Worm (Caenorhabditis elegans) whole organism, mixed stage, embryonic: ENCODE results near the gene cest-31.

Experiments
- M03D4.4 ChIP-seq: sonication (generic microtip); optimal IDR thresholded peaks from 2 replicates; lab custom pipeline; 2017; ENCODE audit warnings: mild to moderate bottlenecking, missing genetic modification characterization, missing compliant biosample characterization
- blmp-1 ChIP-seq: fragments of 150-350 bp; optimal IDR thresholded peaks from 2 replicates; lab custom pipeline; 2014; ENCODE audit warnings: missing biosample characterization, missing genetic modification characterization
- ceh-39 ChIP-seq: fragments of 150-350 bp; optimal IDR thresholded peaks from 2 replicates; lab custom pipeline; 2014; ENCODE audit warnings: missing biosample characterization, missing genetic modification characterization
- ceh-43 ChIP-seq: fragments of 200-800 bp; sonication (Bioruptor generic); optimal IDR thresholded peaks from 2 replicates; lab custom pipeline; 2018; ENCODE audit warnings: mild to moderate bottlenecking, missing genetic modification characterization, moderate library complexity, missing compliant biosample characterization
- ceh-83 ChIP-seq: fragments of 200-800 bp; sonication (Bioruptor generic); optimal IDR thresholded peaks from 2 replicates; lab custom pipeline; 2018; ENCODE audit warnings: mild to moderate bottlenecking, missing genetic modification characterization, missing compliant biosample characterization
- drap-1 ChIP-seq: fragments of 200-800 bp; sonication (Bioruptor generic); optimal IDR thresholded peaks from 3 replicates; lab custom pipeline; 2018; ENCODE audit warnings: mild to moderate bottlenecking, missing genetic modification characterization, missing compliant biosample characterization
- elt-1 ChIP-seq: sonication (generic microtip); optimal IDR thresholded peaks from 2 replicates; lab custom pipeline; 2017; ENCODE audit warnings: missing genetic modification characterization, mild to moderate bottlenecking, missing compliant biosample characterization, antibody characterized with exemption, moderate library complexity, borderline replicate concordance; ENCODE audit not compliant: insufficient read depth
- elt-3 ChIP-seq: fragments of 150-350 bp; optimal IDR thresholded peaks from 2 replicates; lab custom pipeline; 2014; ENCODE audit warnings: missing biosample characterization, missing genetic modification characterization
- flh-1 ChIP-seq: fragments of 200-800 bp; sonication (Bioruptor generic); optimal IDR thresholded peaks from 2 replicates; lab custom pipeline; 2018; ENCODE audit warnings: mild to moderate bottlenecking, missing genetic modification characterization, moderate library complexity, missing compliant biosample characterization
- ham-2 ChIP-seq: fragments of 200-800 bp; sonication (Bioruptor generic); optimal IDR thresholded peaks from 2 replicates; lab custom pipeline; 2018; ENCODE audit warnings: mild to moderate bottlenecking, missing genetic modification characterization, missing compliant biosample characterization
- hlh-1 ChIP-seq: fragments of 150-350 bp; optimal IDR thresholded peaks from 2 replicates; lab custom pipeline; 2014; ENCODE audit warnings: missing biosample characterization, missing genetic modification reagents, missing genetic modification characterization
- lin-13 ChIP-seq: fragments of 150-350 bp; optimal IDR thresholded peaks from 2 replicates; lab custom pipeline; 2014; ENCODE audit warnings: missing biosample characterization, missing genetic modification characterization
- lsy-2 ChIP-seq: fragments of 150-350 bp; optimal IDR thresholded peaks from 2 replicates; lab custom pipeline; 2014; ENCODE audit warnings: missing biosample characterization, missing genetic modification characterization
- mab-5 ChIP-seq: fragments of 150-350 bp; optimal IDR thresholded peaks from 2 replicates; lab custom pipeline; 2014; ENCODE audit warnings: missing biosample characterization, missing genetic modification characterization
- mep-1 ChIP-seq: fragments of 150-350 bp; optimal IDR thresholded peaks from 2 replicates; lab custom pipeline; 2017; ENCODE audit warnings: missing biosample characterization, missing genetic modification reagents, missing genetic modification characterization, inconsistent platforms
- mls-2 ChIP-seq: sonication (generic microtip); optimal IDR thresholded peaks from 2 replicates; lab custom pipeline; 2016; ENCODE audit warnings: mild to moderate bottlenecking, missing genetic modification characterization, moderate library complexity, missing compliant biosample characterization
- nhr-12 ChIP-seq: fragments of 150-350 bp; optimal IDR thresholded peaks from 2 replicates; lab custom pipeline; 2014; ENCODE audit warnings: missing biosample characterization, missing genetic modification characterization
- nhr-2 ChIP-seq: fragments of 150-350 bp; optimal IDR thresholded peaks from 2 replicates; lab custom pipeline; 2014; ENCODE audit warnings: missing biosample characterization, missing genetic modification characterization
- nhr-28 ChIP-seq: fragments of 150-350 bp; optimal IDR thresholded peaks from 2 replicates; lab custom pipeline; 2014; ENCODE audit warnings: missing biosample characterization, missing genetic modification characterization
- nhr-76 ChIP-seq: sonication (generic microtip); optimal IDR thresholded peaks from 2 replicates; lab custom pipeline; 2017; ENCODE audit warnings: missing biosample characterization, missing genetic modification characterization
- pha-4 ChIP-seq: fragments of 150-350 bp; optimal IDR thresholded peaks from 2 replicates; lab custom pipeline; 2018; ENCODE audit warnings: missing biosample characterization, missing genetic modification reagents, missing genetic modification characterization
- sem-2 ChIP-seq: fragments of 200-800 bp; sonication (Bioruptor generic); optimal IDR thresholded peaks from 2 replicates; lab custom pipeline; 2018; ENCODE audit warnings: mild to moderate bottlenecking, missing genetic modification characterization, missing compliant biosample characterization
- snpc-4 ChIP-seq: fragments of 150-350 bp; optimal IDR thresholded peaks from 2 replicates; lab custom pipeline; 2014; ENCODE audit warnings: missing biosample characterization, missing genetic modification characterization
- sptf-1 ChIP-seq: sonication (generic microtip); optimal IDR thresholded peaks from 2 replicates; lab custom pipeline; 2017; ENCODE audit warnings: mild to moderate bottlenecking, missing genetic modification characterization, moderate library complexity, missing compliant biosample characterization
- tbx-8 ChIP-seq: fragments of 200-800 bp; sonication (Bioruptor generic); optimal IDR thresholded peaks from 2 replicates; lab custom pipeline; 2018; ENCODE audit warnings: mild to moderate bottlenecking, missing genetic modification characterization, moderate library complexity, missing compliant biosample characterization
- unc-120 ChIP-seq: sonication (generic microtip); optimal IDR thresholded peaks from 2 replicates; lab custom pipeline; 2017; ENCODE audit warnings: missing genetic modification characterization, missing compliant biosample characterization; ENCODE audit not compliant: poor library complexity, severe bottlenecking
- unc-39 ChIP-seq: fragments of 150-350 bp; optimal IDR thresholded peaks from 2 replicates; lab custom pipeline; 2014; ENCODE audit warnings: missing biosample characterization, missing genetic modification characterization
- zip-8 ChIP-seq: fragments of 150-350 bp; optimal IDR thresholded peaks from 2 replicates; lab custom pipeline; 2014; ENCODE audit warnings: missing biosample characterization, missing genetic modification characterization
- ztf-11 ChIP-seq: fragments of 150-350 bp; optimal IDR thresholded peaks from 2 replicates; lab custom pipeline; 2014; ENCODE audit warnings: missing biosample characterization, missing genetic modification characterization

Gene cest-31

DNA sequence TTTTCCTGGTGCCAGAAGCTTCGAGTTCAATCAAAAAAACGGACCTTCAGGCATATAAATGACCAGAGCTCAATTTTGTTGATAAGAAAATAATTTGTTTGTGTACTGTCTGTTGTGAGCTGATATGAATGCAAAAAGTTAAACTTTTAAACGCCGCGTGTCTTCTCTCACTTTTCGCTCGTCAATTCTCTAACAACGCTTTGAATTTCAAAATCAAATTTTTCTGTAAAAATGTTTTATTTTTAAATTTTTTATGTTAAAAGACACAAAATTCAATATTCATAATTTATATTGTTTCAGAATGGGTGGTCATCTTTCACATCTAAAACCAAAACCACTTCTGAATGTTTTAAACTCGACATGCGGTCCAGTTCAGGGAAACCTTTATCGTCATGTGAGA, at the start of gene cest-31:
Gene cest-31, plus strand, starts transcription at position 301 of the 400 bp plus-strand sequence.
- TF ChIP-seq nhr-12 (tag; lab: Kevin White, UChicago) (no peak), elt-1 (tag; lab: Kevin White, UChicago) (no peak), mab-5 (no peak)

DNA sequence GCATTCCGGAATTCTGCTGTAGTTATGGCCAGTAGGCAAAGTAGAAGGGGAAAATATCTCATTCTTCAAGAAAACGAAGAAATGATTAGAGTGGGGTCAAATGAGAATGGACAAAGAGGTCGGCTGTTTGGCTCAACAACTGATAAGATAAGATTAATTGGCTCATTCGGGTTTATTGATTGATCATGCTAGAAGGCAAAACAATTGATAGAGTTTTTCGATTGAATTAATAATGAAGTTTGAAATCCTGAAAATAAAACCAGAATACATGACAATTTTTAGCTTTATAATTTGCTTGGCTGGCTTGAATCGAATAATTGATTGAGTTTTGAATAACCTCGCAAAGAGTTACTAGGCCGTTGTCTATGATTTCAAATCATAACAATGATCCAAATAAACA, 47.8 kb upstream of the cest-31 start, which contains the start of gene ppt-1:
Gene ppt-1, minus strand, starts transcription at position 101 of the 400 bp plus-strand sequence.
- TF ChIP-seq unc-120, result no peak
- TF ChIP-seq nhr-12 (tag; lab: Kevin White, UChicago), result no peak
- no peak for TF ChIP-seq ham-2 (GFP tag; lab: Kevin White, UChicago)
- TF ChIP-seq flh-1 (GFP tag; lab: Kevin White, UChicago), result no peak
- TF ChIP-seq M03D4.4 (tag; lab: Kevin White, UChicago), result no peak
- no peak for TF ChIP-seq sem-2 (GFP tag; lab: Kevin White, UChicago)
- no peak for TF ChIP-seq blmp-1 (tag; lab: Kevin White, UChicago)
- no peak for TF ChIP-seq mls-2 (tag; lab: Kevin White, UChicago)
- no peak for TF ChIP-seq ceh-43 (GFP tag; lab: Kevin White, UChicago)
- TF ChIP-seq tbx-8 (GFP tag; lab: Kevin White, UChicago), result no peak

DNA sequence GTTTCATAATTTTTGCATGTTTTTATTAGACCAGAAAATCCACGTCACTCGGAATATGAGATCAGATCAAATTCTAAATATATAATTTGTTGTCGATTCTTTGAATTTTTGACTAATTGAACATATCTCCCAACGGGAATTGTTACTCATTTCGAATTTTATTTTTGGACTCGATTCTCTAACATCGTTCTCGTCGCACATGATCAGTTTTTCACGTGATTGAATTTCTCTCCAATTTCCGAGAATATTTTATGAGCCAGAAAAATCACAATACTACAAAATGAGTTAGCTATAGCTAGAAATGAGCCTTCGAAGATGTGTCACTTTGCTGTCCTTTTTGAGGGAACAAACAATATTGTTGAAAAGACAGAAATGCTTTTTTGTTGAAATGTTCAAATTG, 43.3 kb upstream of the cest-31 start:
- no peak for TF ChIP-seq hlh-1 (tag; lab: Kevin White, UChicago)
- no peak for TF ChIP-seq drap-1 (GFP tag; lab: Kevin White, UChicago)
- no peak for TF ChIP-seq nhr-28 (tag; lab: Kevin White, UChicago)
- TF ChIP-seq sptf-1 (tag; lab: Kevin White, UChicago), result no peak
- TF ChIP-seq flh-1 (GFP tag; lab: Kevin White, UChicago), result no peak
- no peak for TF ChIP-seq ceh-83
- no peak for TF ChIP-seq snpc-4 (tag; lab: Kevin White, UChicago)
- no peak for TF ChIP-seq nhr-76 (tag; lab: Kevin White, UChicago)
- no peak for TF ChIP-seq ceh-39 (tag; lab: Kevin White, UChicago)
- no peak for TF ChIP-seq pha-4 (tag; lab: Kevin White, UChicago)
- TF ChIP-seq sem-2 (GFP tag; lab: Kevin White, UChicago), result no peak
- no peak for TF ChIP-seq elt-3 (tag; lab: Kevin White, UChicago)
- TF ChIP-seq unc-120, result no peak
- no peak for TF ChIP-seq blmp-1 (tag; lab: Kevin White, UChicago)
- TF ChIP-seq lin-13, result no peak
- TF ChIP-seq mep-1 (tag; lab: Kevin White, UChicago), result no peak
- no peak for TF ChIP-seq zip-8 (tag; lab: Kevin White, UChicago)
- TF ChIP-seq unc-39 (tag; lab: Kevin White, UChicago), result no peak

DNA sequence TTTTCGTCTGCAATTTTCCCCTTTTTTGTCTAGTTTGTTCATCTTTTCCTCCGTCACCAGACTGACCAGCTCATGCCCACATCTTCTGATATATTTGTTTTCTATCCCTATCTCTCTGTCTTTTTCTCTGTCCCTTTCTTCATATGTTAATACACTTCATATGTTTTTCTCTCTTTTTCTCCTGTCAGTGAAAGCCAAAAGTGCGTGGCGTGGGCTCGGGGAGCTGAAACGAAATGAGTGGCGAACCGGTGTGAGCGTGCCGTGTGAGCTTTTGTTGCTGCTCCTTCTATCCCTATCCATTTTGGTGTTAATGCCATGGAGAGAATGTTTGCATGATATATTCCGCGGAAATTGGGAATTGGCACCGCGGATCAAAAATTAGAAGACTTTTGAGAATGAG, 42.2 kb upstream of the cest-31 start:
- TF ChIP-seq blmp-1 (tag; lab: Kevin White, UChicago) (no peak), sptf-1 (tag; lab: Kevin White, UChicago) (no peak)

DNA sequence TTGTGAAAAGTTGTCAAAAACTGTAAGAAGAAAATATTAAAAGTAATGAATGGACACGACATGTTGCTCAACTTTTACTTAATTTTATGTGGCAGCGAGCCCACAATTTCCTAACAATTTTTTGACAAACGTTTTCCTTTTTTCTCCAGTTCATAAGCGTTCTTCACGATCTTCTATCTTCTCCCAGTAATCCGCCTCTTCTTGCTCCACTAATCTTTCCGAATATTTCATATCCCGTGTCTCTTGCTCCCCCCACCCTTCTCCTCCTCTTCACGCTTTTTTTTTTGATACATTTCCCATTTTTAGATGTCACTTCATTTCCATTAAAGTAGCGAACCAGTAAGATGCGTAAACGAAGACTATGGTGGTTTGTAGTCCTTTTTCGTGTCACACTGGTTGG, 41.1 kb upstream of the cest-31 start, which contains the start of gene scd-2:
Gene scd-2, plus strand, starts transcription at position 301 of the 400 bp plus-strand sequence.
- TF ChIP-seq flh-1 (GFP tag; lab: Kevin White, UChicago) (no peak), nhr-2 (tag; lab: Kevin White, UChicago) (no peak), blmp-1 (tag; lab: Kevin White, UChicago) (no peak), snpc-4 (tag; lab: Kevin White, UChicago) (no peak), sptf-1 (tag; lab: Kevin White, UChicago) (no peak), pha-4 (tag; lab: Kevin White, UChicago) (no peak), lin-13 (no peak), lsy-2 (tag; lab: Kevin White, UChicago) (no peak), ham-2 (GFP tag; lab: Kevin White, UChicago) (no peak), elt-3 (tag; lab: Kevin White, UChicago) (no peak), ztf-11 (no peak), sem-2 (GFP tag; lab: Kevin White, UChicago) (no peak), unc-120 (no peak), nhr-12 (tag; lab: Kevin White, UChicago) (no peak), elt-1 (tag; lab: Kevin White, UChicago) (no peak), nhr-76 (tag; lab: Kevin White, UChicago) (no peak), drap-1 (GFP tag; lab: Kevin White, UChicago) (no peak), tbx-8 (GFP tag; lab: Kevin White, UChicago) (no peak), mab-5 (no peak)
